Fruit fly (Drosophila melanogaster) whole organism, prepupa: ENCODE measurements around the gene CG10874.

Experiments
- Blimp-1 ChIP-seq: fragments of 200-800 bp; sonication (Bioruptor generic); optimal IDR thresholded peaks from 3 replicates; lab custom pipeline; 2017; ENCODE audit warnings: missing biosample characterization, missing genetic modification characterization, mild to moderate bottlenecking, moderate library complexity, missing genetic modification reagents
- CG10631 ChIP-seq: fragments of 200-800 bp; sonication (Bioruptor generic); optimal IDR thresholded peaks from 2 replicates; lab custom pipeline; 2016; ENCODE audit warnings: missing biosample characterization, missing genetic modification characterization
- CG10669 ChIP-seq: fragments of 200-800 bp; sonication (Bioruptor generic); optimal IDR thresholded peaks from 3 replicates; lab custom pipeline; 2018; ENCODE audit warnings: missing biosample characterization, mild to moderate bottlenecking, missing genetic modification characterization, moderate library complexity
- CG11294 ChIP-seq: fragments of 200-800 bp; sonication (Bioruptor generic); IDR thresholded peaks from 2 replicates; pipeline ENCODE4 v1.3.6; 2022; ENCODE audit warnings: missing biosample characterization, missing genetic modification characterization
- CG11762 ChIP-seq: fragments of 200-800 bp; sonication (Bioruptor generic); optimal IDR thresholded peaks from 3 replicates; lab custom pipeline; 2016; ENCODE audit warnings: missing biosample characterization, missing genetic modification characterization; ENCODE audit not compliant: insufficient read depth
- CG11902 ChIP-seq: fragments of 200-800 bp; sonication (Bioruptor generic); optimal IDR thresholded peaks from 3 replicates; lab custom pipeline; 2016; ENCODE audit warnings: missing biosample characterization, missing genetic modification characterization
- CG15336 ChIP-seq: fragments of 200-800 bp; sonication (Bioruptor generic); IDR thresholded peaks from 2 replicates; pipeline ENCODE4 v1.3.6; 2022; ENCODE audit warnings: missing biosample characterization, missing genetic modification characterization
- CG1621 ChIP-seq: fragments of 200-800 bp; sonication (Bioruptor generic); optimal IDR thresholded peaks from 3 replicates; lab custom pipeline; 2018; ENCODE audit warnings: missing biosample characterization, mild to moderate bottlenecking, missing genetic modification characterization
- CG16779 ChIP-seq: fragments of 200-800 bp; sonication (Bioruptor generic); optimal IDR thresholded peaks from 3 replicates; lab custom pipeline; 2017; ENCODE audit warnings: missing biosample characterization, mild to moderate bottlenecking, missing genetic modification characterization
- CG3032 ChIP-seq: fragments of 200-800 bp; optimal IDR thresholded peaks from 2 replicates; lab custom pipeline; 2019; ENCODE audit warnings: missing biosample characterization, mild to moderate bottlenecking, missing genetic modification characterization, moderate library complexity
- CG32006 ChIP-seq: fragments of 200-800 bp; sonication (Bioruptor generic); optimal IDR thresholded peaks from 3 replicates; lab custom pipeline; 2017; ENCODE audit warnings: missing biosample characterization, mild to moderate bottlenecking, missing genetic modification characterization
- CG3919 ChIP-seq: fragments of 200-800 bp; sonication (Bioruptor generic); optimal IDR thresholded peaks from 3 replicates; lab custom pipeline; 2016; ENCODE audit warnings: missing biosample characterization, missing genetic modification characterization
- CG6163 ChIP-seq: fragments of 200-800 bp; sonication (Bioruptor generic); IDR thresholded peaks from 3 replicates; pipeline ENCODE4 v1.3.6; 2022; ENCODE audit warnings: missing biosample characterization, missing genetic modification characterization
- CG6276 ChIP-seq: fragments of 200-800 bp; sonication (Bioruptor generic); optimal IDR thresholded peaks from 2 replicates; lab custom pipeline; 2017; ENCODE audit warnings: missing biosample characterization, mild to moderate bottlenecking, missing genetic modification characterization
- CG6792 ChIP-seq: fragments of 200-800 bp; sonication (Bioruptor generic); optimal IDR thresholded peaks from 3 replicates; lab custom pipeline; 2016; ENCODE audit warnings: missing biosample characterization, missing genetic modification characterization
- CG6854 ChIP-seq: fragments of 200-800 bp; sonication (Bioruptor generic); optimal IDR thresholded peaks from 2 replicates; lab custom pipeline; 2017; ENCODE audit warnings: missing biosample characterization, mild to moderate bottlenecking, missing genetic modification characterization
- CG9139 ChIP-seq: fragments of 200-800 bp; sonication (Bioruptor generic); optimal IDR thresholded peaks from 3 replicates; lab custom pipeline; 2017; ENCODE audit warnings: missing biosample characterization, mild to moderate bottlenecking, missing genetic modification characterization
- Eip75B ChIP-seq: fragments of 200-800 bp; sonication (Bioruptor generic); optimal IDR thresholded peaks from 3 replicates; lab custom pipeline; 2016; ENCODE audit warnings: missing biosample characterization, missing genetic modification characterization
- Eip78C ChIP-seq: fragments of 200-800 bp; sonication (Bioruptor generic); peaks from one replicate; lab custom pipeline; 2016; ENCODE audit warnings: missing biosample characterization, missing genetic modification characterization
- Eip93F ChIP-seq: fragments of 200-800 bp; sonication (Bioruptor generic); optimal IDR thresholded peaks from 2 replicates; lab custom pipeline; 2016; ENCODE audit warnings: missing biosample characterization, mild to moderate bottlenecking, missing genetic modification characterization
- Ets21C ChIP-seq: fragments of 200-800 bp; sonication (Bioruptor generic); optimal IDR thresholded peaks from 3 replicates; lab custom pipeline; 2016; ENCODE audit warnings: missing biosample characterization, missing genetic modification characterization
- Ets96B ChIP-seq: fragments of 200-800 bp; optimal IDR thresholded peaks from 2 replicates; lab custom pipeline; 2019; ENCODE audit warnings: missing biosample characterization, mild to moderate bottlenecking, missing genetic modification characterization, moderate library complexity
- Gug ChIP-seq: fragments of 200-800 bp; sonication (Bioruptor generic); IDR thresholded peaks from 2 replicates; pipeline ENCODE4 v1.3.6; 2022; ENCODE audit warnings: missing biosample characterization, missing genetic modification characterization
- Hr38 ChIP-seq: sonication (Bioruptor generic); optimal IDR thresholded peaks from 2 replicates; lab custom pipeline; 2016; ENCODE audit warnings: missing biosample characterization, missing genetic modification characterization
- Hr39 ChIP-seq: fragments of 200-800 bp; sonication (Bioruptor generic); optimal IDR thresholded peaks from 2 replicates; lab custom pipeline; 2016; ENCODE audit warnings: missing biosample characterization, missing genetic modification characterization
- Hr4 ChIP-seq: fragments of 200-800 bp; sonication (Bioruptor generic); optimal IDR thresholded peaks from 3 replicates; lab custom pipeline; 2016; ENCODE audit warnings: missing biosample characterization, missing genetic modification characterization
- Met ChIP-seq: fragments of 200-800 bp; sonication (Bioruptor generic); optimal IDR thresholded peaks from 3 replicates; lab custom pipeline; 2016; ENCODE audit warnings: missing biosample characterization, missing genetic modification characterization
- Sox102F ChIP-seq: fragments of 200-800 bp; sonication (Bioruptor generic); optimal IDR thresholded peaks from 2 replicates; lab custom pipeline; 2016; ENCODE audit warnings: missing biosample characterization, mild to moderate bottlenecking, missing genetic modification characterization
- Sox14 ChIP-seq: fragments of 200-800 bp; sonication (Bioruptor generic); optimal IDR thresholded peaks from 3 replicates; lab custom pipeline; 2016; ENCODE audit warnings: missing biosample characterization, missing genetic modification characterization
- dac ChIP-seq: fragments of 200-800 bp; sonication (Bioruptor generic); optimal IDR thresholded peaks from 2 replicates; lab custom pipeline; 2017; ENCODE audit warnings: missing biosample characterization, mild to moderate bottlenecking, missing genetic modification characterization
- dsx ChIP-seq: fragments of 200-800 bp; optimal IDR thresholded peaks from 3 replicates; lab custom pipeline; 2019; ENCODE audit warnings: missing biosample characterization, mild to moderate bottlenecking, missing genetic modification characterization, moderate library complexity; ENCODE audit not compliant: poor library complexity, severe bottlenecking
- eg ChIP-seq: fragments of 200-800 bp; sonication (Bioruptor generic); IDR thresholded peaks from 3 replicates; pipeline ENCODE4 v1.3.6; 2022; ENCODE audit warnings: missing biosample characterization, missing genetic modification characterization
- esn ChIP-seq: fragments of 200-800 bp; sonication (Bioruptor generic); optimal IDR thresholded peaks from 2 replicates; lab custom pipeline; 2016; ENCODE audit warnings: missing biosample characterization, mild to moderate bottlenecking, missing genetic modification characterization, moderate library complexity
- fkh ChIP-seq: fragments of 200-800 bp; sonication (Bioruptor generic); optimal IDR thresholded peaks from 3 replicates; lab custom pipeline; 2017; ENCODE audit warnings: missing biosample characterization, mild to moderate bottlenecking, missing genetic modification characterization, moderate library complexity
- lz ChIP-seq: fragments of 200-800 bp; sonication (Bioruptor generic); optimal IDR thresholded peaks from 3 replicates; lab custom pipeline; 2016; ENCODE audit warnings: missing biosample characterization, missing genetic modification characterization
- net ChIP-seq: fragments of 200-800 bp; sonication (Bioruptor generic); optimal IDR thresholded peaks from 3 replicates; lab custom pipeline; 2016; ENCODE audit warnings: missing biosample characterization, missing genetic modification characterization
- pdm3 ChIP-seq: fragments of 200-800 bp; sonication (Bioruptor generic); optimal IDR thresholded peaks from 3 replicates; lab custom pipeline; 2016; ENCODE audit warnings: missing biosample characterization, missing genetic modification characterization
- salr ChIP-seq, 2 experiments: fragments of 200-800 bp; sonication (Bioruptor generic); optimal IDR thresholded peaks; 3 replicates each; lab custom pipeline; 2016 to 2018; ENCODE audit warnings: missing biosample characterization in 2 of 2, missing genetic modification characterization in 2 of 2, mild to moderate bottlenecking in 1 of 2
- spab ChIP-seq: fragments of 200-800 bp; sonication (Bioruptor generic); optimal IDR thresholded peaks from 2 replicates; lab custom pipeline; 2017; ENCODE audit warnings: missing biosample characterization, mild to moderate bottlenecking, missing genetic modification characterization, missing genetic modification reagents
- ss ChIP-seq, 2 experiments: fragments of 200-800 bp; sonication (Bioruptor generic); optimal IDR thresholded peaks; 2 replicates in 1 of 2; 3 replicates in 1 of 2; lab custom pipeline; 2017 to 2018; ENCODE audit warnings: mild to moderate bottlenecking in 2 of 2, missing biosample characterization in 2 of 2, missing genetic modification characterization in 2 of 2, moderate library complexity in 1 of 2
- svp ChIP-seq: fragments of 200-800 bp; sonication (Bioruptor generic); peaks from one replicate; lab custom pipeline; 2016; ENCODE audit warnings: missing biosample characterization, missing genetic modification characterization
- topi ChIP-seq: fragments of 200-800 bp; sonication (Bioruptor generic); optimal IDR thresholded peaks from 3 replicates; lab custom pipeline; 2016; ENCODE audit warnings: missing biosample characterization, missing genetic modification characterization

The CG10874 gene

dm6 chr2L:2193357-2193780 is 1.2 kb upstream of the CG10874 start (continued):
- TF ChIP-seq CG32006, result peak; percentile 56
- peak; percentile 52 for TF ChIP-seq Ets96B (tag; lab: Kevin White, UChicago)
- no peak for TF ChIP-seq Eip93F (GFP tag; lab: Kevin White, UChicago)
- no peak for TF ChIP-seq dac (GFP tag; lab: Kevin White, UChicago)
- no peak for TF ChIP-seq eg (GFP tag; lab: Robert Waterston, UW)
- TF ChIP-seq CG6854 (GFP tag; lab: Kevin White, UChicago), result peak; percentile 77
- TF ChIP-seq Sox14 (GFP tag; lab: Kevin White, UChicago), result peak; percentile 79
- TF ChIP-seq Hr39 (GFP tag; lab: Kevin White, UChicago), result no peak

dm6 chr2L:2191404-2191803 is 782 bp downstream of the CG10874 start:
- TF ChIP-seq CG15336 (GFP tag; lab: Robert Waterston, UW) (no peak), CG6276 (GFP tag; lab: Kevin White, UChicago) (no peak), CG10669 (GFP tag; lab: Kevin White, UChicago) (no peak), spab (GFP tag; lab: Kevin White, UChicago) (no peak), CG9139 (GFP tag; lab: Kevin White, UChicago) (no peak), Hr4 (GFP tag; lab: Kevin White, UChicago) (no peak)

- TF ChIP-seq CG32006, result no peak
- peak; percentile 43 for TF ChIP-seq Sox14 (GFP tag; lab: Kevin White, UChicago)
- TF ChIP-seq CG9139 (GFP tag; lab: Kevin White, UChicago), result no peak
- peak; percentile 33 for TF ChIP-seq Eip78C
- no peak for TF ChIP-seq Hr4 (GFP tag; lab: Kevin White, UChicago)
- TF ChIP-seq spab (GFP tag; lab: Kevin White, UChicago), result no peak
- TF ChIP-seq CG11294 (GFP tag; lab: Robert Waterston, UW), result no peak
- TF ChIP-seq CG6854 (GFP tag; lab: Kevin White, UChicago), result no peak
- no peak for TF ChIP-seq Eip93F (GFP tag; lab: Kevin White, UChicago)
- TF ChIP-seq dac (GFP tag; lab: Kevin White, UChicago), result no peak
- TF ChIP-seq pdm3 (GFP tag; lab: Kevin White, UChicago), result no peak
- TF ChIP-seq Blimp-1 (GFP tag; lab: Kevin White, UChicago), result no peak
- TF ChIP-seq salr (GFP tag; optimal IDR thresholded peaks at IDR 0.05; lab: Kevin White, UChicago), result no peak
- no peak for TF ChIP-seq esn (GFP tag; lab: Kevin White, UChicago)
- no peak for TF ChIP-seq Ets96B (tag; lab: Kevin White, UChicago)
- TF ChIP-seq CG16779, result no peak
- TF ChIP-seq fkh (GFP tag; lab: Kevin White, UChicago), result no peak
- TF ChIP-seq CG10669 (GFP tag; lab: Kevin White, UChicago), result no peak
- peak; percentile 84 for TF ChIP-seq svp (GFP tag; lab: Kevin White, UChicago)
- TF ChIP-seq Ets21C (GFP tag; lab: Kevin White, UChicago), result no peak
- TF ChIP-seq Met (GFP tag; lab: Kevin White, UChicago), result no peak
- no peak for TF ChIP-seq dsx (GFP tag; lab: Kevin White, UChicago)
- no peak for TF ChIP-seq CG11902
These were observed 1.5 kb downstream of the CG10874 start for dm6 chr2L:2190684-2191083.

DNA sequence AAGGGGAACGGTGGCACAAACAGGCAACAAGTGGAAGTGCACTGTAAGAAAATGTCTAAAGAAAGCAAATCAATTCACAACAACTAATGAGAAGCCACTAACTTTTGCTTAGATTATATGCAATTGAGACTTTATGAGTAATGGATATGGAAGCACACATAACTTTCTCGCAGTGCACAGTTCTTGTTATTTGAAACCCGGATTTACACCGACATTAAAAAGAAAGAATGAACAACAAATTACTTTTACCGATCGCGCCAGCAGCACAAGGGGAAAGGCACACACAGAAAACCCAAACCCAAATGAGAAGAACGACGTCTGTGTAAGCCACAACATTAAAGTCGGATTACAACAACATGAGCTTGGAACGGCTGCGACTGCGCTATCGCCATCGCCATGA is 3.1 kb downstream of the CG10874 start:
- TF ChIP-seq CG6163 (GFP tag; lab: Robert Waterston, UW), result peak; percentile 80
- peak; percentile 86 for TF ChIP-seq Eip78C
- peak; percentile 46 for TF ChIP-seq CG11762 (GFP tag; lab: Kevin White, UChicago)
- TF ChIP-seq Eip75B (GFP tag; lab: Kevin White, UChicago), result peak; percentile 74
- TF ChIP-seq dsx (GFP tag; lab: Kevin White, UChicago), result peak; percentile 35
- TF ChIP-seq CG15336 (GFP tag; lab: Robert Waterston, UW), result peak; percentile 61; the same call in 1 of the 2 replicates
- TF ChIP-seq Sox102F, result peak; percentile 84
- peak; percentile 51 for TF ChIP-seq dac (GFP tag; lab: Kevin White, UChicago)
- TF ChIP-seq CG3919 (GFP tag; lab: Kevin White, UChicago), result peak; percentile 81
- no peak for TF ChIP-seq ss (GFP tag; optimal IDR thresholded peaks at IDR 0.05; lab: Kevin White, UChicago)
- TF ChIP-seq CG6792 (GFP tag; lab: Kevin White, UChicago), result peak; percentile 78
- no peak for TF ChIP-seq CG9139 (GFP tag; lab: Kevin White, UChicago)
- TF ChIP-seq eg (GFP tag; lab: Robert Waterston, UW), result peak; percentile 66
- peak; percentile 76 for TF ChIP-seq CG32006
- TF ChIP-seq CG11902, result peak; percentile 66
- TF ChIP-seq CG10631 (GFP tag; lab: Kevin White, UChicago), result peak; percentile 68
- peak; percentile 92 for TF ChIP-seq svp (GFP tag; lab: Kevin White, UChicago)
- TF ChIP-seq Hr38, result no peak
- TF ChIP-seq CG1621 (tag; lab: Kevin White, UChicago), result peak; percentile 37
- peak; percentile 69 for TF ChIP-seq net
- TF ChIP-seq lz (GFP tag; lab: Kevin White, UChicago), result peak; percentile 88
- peak; percentile 53 for TF ChIP-seq Hr4 (GFP tag; lab: Kevin White, UChicago)
- no peak for TF ChIP-seq fkh (GFP tag; lab: Kevin White, UChicago)
- TF ChIP-seq CG3032 (tag; lab: Kevin White, UChicago), result peak; percentile 13
- TF ChIP-seq topi (GFP tag; lab: Kevin White, UChicago), result peak; percentile 88
- TF ChIP-seq Gug, result no peak
